Worm (Caenorhabditis elegans) whole organism, L1 larva: ENCODE data around the gene C17E7.13.

ENCODE experiments used
- elt-3 ChIP-seq, 6 experiments: fragments of 150-350 bp in 1 of 6; sonication (generic microtip); optimal IDR thresholded peaks; 2 replicates each; lab custom pipeline; 2017 to 2018; ENCODE audit warnings: missing biosample characterization in 6 of 6, missing genetic modification characterization in 6 of 6, inconsistent platforms in 1 of 6
- unc-98 ChIP-seq: fragments of 200-800 bp; sonication (Bioruptor generic); IDR thresholded peaks from 2 replicates; pipeline ENCODE4 v1.3.6; 2022; ENCODE audit warnings: missing genetic modification characterization, missing compliant biosample characterization

DNA sequence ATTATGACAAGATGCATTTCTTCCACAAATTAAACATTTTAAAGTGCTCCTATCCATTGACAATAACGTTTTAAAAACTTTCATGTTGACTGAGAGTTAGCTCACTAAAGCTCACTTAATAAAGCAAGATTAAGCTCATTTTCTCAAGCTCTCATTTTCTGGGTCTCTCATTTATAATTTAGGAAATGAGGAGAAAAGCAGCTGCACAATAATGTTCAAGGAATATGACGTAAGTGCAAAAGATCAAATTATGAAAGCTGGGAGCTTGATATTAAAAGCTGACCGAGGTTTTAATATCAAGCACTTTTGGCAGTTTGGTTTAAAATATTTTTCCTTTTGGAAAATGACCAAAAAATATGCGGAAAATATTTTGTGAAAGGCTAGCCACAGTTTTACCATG is 31.3 kb downstream of the C17E7.13 start, which contains the start of gene nhr-188:
- TF ChIP-seq unc-98 (GFP tag; lab: Robert Waterston, UW) (no peak), elt-3 (tag; optimal IDR thresholded peaks at IDR 0.05; lab: Kevin White, UChicago) (no peak)
